Fruit fly (Drosophila melanogaster): ENCODE results near the gene NO66.

NO66 gene

dm6 chrX:4366196-4366595 lies 47.0 kb downstream of the NO66 start, which contains the start of gene CG3626 (continued):
- TF ChIP-seq Hand (GFP tag; optimal IDR thresholded peaks at IDR 0.05) (no peak), CG1647 (GFP tag; optimal IDR thresholded peaks at IDR 0.05) (no peak), Tbp (GFP tag; optimal IDR thresholded peaks at IDR 0.05) (no peak), Fer1 (GFP tag; optimal IDR thresholded peaks at IDR 0.05) (no peak), luna (GFP tag; optimal IDR thresholded peaks at IDR 0.05) (no peak), en (GFP tag; optimal IDR thresholded peaks at IDR 0.05) (no peak), CG31388 (GFP tag; optimal IDR thresholded peaks at IDR 0.05) (no peak), Vsx1 (GFP tag; optimal IDR thresholded peaks at IDR 0.05) (peak; percentile 70), CG10654 (GFP tag; optimal IDR thresholded peaks at IDR 0.05) (peak; percentile 16), zfh1 (GFP tag; IDR thresholded peaks at IDR 0.05) (0 out of 3 replicates have a peak, but pooled peaks have one; percentile 16), CG9817 (tag; optimal IDR thresholded peaks at IDR 0.05) (no peak), Hr51 (GFP tag; optimal IDR thresholded peaks at IDR 0.05) (no peak), wor (GFP tag; IDR thresholded peaks at IDR 0.05) (no peak), CG12299 (tag; optimal IDR thresholded peaks at IDR 0.05) (no peak), CG14441 (GFP tag; IDR thresholded peaks at IDR 0.05) (no peak), CG10366 (GFP tag; IDR thresholded peaks at IDR 0.05) (no peak), kni (GFP tag; optimal IDR thresholded peaks at IDR 0.05) (no peak), ab (GFP tag; optimal IDR thresholded peaks at IDR 0.05) (no peak), Dip3 (GFP tag; optimal IDR thresholded peaks at IDR 0.05) (peak; percentile 5), Doc3 (GFP tag; IDR thresholded peaks at IDR 0.05; ENCODE audit: partially characterized antibody) (peak; percentile 71; the same call in 2 of the 3 replicates), CG12236 (GFP tag; optimal IDR thresholded peaks at IDR 0.05) (no peak), pzg (GFP tag; optimal IDR thresholded peaks at IDR 0.05) (peak; percentile 92), dm (GFP tag; optimal IDR thresholded peaks at IDR 0.05) (no peak), CG18011 (GFP tag; optimal IDR thresholded peaks at IDR 0.05) (no peak), lov (optimal IDR thresholded peaks at IDR 0.05) (no peak), lov (GFP tag; IDR thresholded peaks at IDR 0.05) (no peak), eve (GFP tag; optimal IDR thresholded peaks at IDR 0.05) (no peak), gfzf (GFP tag; optimal IDR thresholded peaks at IDR 0.05) (peak; percentile 75), dmrt11E (tag; optimal IDR thresholded peaks at IDR 0.05) (no peak), CG18599 (GFP tag; optimal IDR thresholded peaks at IDR 0.05) (no peak), chif (GFP tag; optimal IDR thresholded peaks at IDR 0.05) (peak in 1 of 2 experiments; percentile 19), klu (GFP tag; IDR thresholded peaks at IDR 0.05) (no peak), CG12391 (tag; optimal IDR thresholded peaks at IDR 0.05) (peak; percentile 30), Lim3 (GFP tag; IDR thresholded peaks at IDR 0.05) (no peak), D (optimal IDR thresholded peaks at IDR 0.05) (no peak), D (GFP tag; optimal IDR thresholded peaks at IDR 0.05) (no peak), CG17361 (GFP tag; IDR thresholded peaks at IDR 0.05) (no peak), sr (GFP tag; IDR thresholded peaks at IDR 0.05) (no peak), gro (GFP tag; optimal IDR thresholded peaks at IDR 0.05) (peak; percentile 47), Bgb (GFP tag; IDR thresholded peaks at IDR 0.05; ENCODE audit: partially characterized antibody) (peak; percentile 89), CG9932 (GFP tag; IDR thresholded peaks at IDR 0.05) (peak; percentile 60), unpg (GFP tag; optimal IDR thresholded peaks at IDR 0.05) (no peak), Bteb2 (GFP tag; optimal IDR thresholded peaks at IDR 0.05) (no peak), CG10147 (GFP tag; optimal IDR thresholded peaks at IDR 0.05) (no peak), Meics (GFP tag; optimal IDR thresholded peaks at IDR 0.05) (no peak), Trl (optimal IDR thresholded peaks at IDR 0.05) (no peak), Trl (GFP tag; optimal IDR thresholded peaks at IDR 0.05) (peak; percentile 2), CG1603 (tag; optimal IDR thresholded peaks at IDR 0.05) (peak; percentile 82), esg (GFP tag; conservative IDR thresholded peaks at IDR 0.05) (no peak), sisA (GFP tag; IDR thresholded peaks at IDR 0.05) (no peak), dimm (GFP tag; IDR thresholded peaks at IDR 0.05) (no peak), BEAF-32 (GFP tag; optimal IDR thresholded peaks at IDR 0.05) (peak; percentile 92)

All from whole organism, embryonic.